Worm (Caenorhabditis elegans): Measurements from ENCODE around the gene srh-247.

DNA sequence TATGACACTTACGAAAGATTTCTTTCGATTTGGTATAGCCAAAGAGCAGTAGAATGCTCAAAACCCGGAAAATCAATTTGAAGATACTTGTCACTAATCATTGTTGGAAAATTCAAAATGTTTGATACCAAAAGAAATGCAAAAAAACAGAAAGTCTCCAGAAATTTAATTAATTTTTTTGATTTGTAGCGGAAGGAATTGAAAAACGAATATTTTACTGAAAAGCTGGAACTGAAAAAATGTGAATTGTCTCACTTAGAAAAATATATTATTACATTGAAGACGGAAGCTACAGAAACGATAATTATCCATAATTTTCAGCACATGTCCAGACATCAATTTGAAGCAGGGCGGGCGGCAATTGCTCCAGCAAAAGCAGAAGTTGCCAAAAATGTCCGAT lies 29.0 kb upstream of the srh-247 start, which contains the start of gene srw-138:
- no peak for TF ChIP-seq ets-4 (tag; optimal IDR thresholded peaks at IDR 0.05)
- no peak for TF ChIP-seq fkh-10 (GFP tag; optimal IDR thresholded peaks at IDR 0.05)
- TF ChIP-seq ceh-19 (GFP tag; optimal IDR thresholded peaks at IDR 0.05), result no peak
- TF ChIP-seq ama-1 (optimal IDR thresholded peaks at IDR 0.05), result no peak
- no peak for TF ChIP-seq ceh-18 (tag; optimal IDR thresholded peaks at IDR 0.05)
- no peak for TF ChIP-seq fax-1 (tag; optimal IDR thresholded peaks at IDR 0.05)
- TF ChIP-seq nhr-11 (tag; optimal IDR thresholded peaks at IDR 0.05), result no peak
- no peak for TF ChIP-seq C38D4.7 (GFP tag; optimal IDR thresholded peaks at IDR 0.05)
- TF ChIP-seq nfya-1 (tag; optimal IDR thresholded peaks at IDR 0.05), result no peak

Data from whole organism, late embryonic.